Worm (Caenorhabditis elegans): ENCODE measurements around the gene H38K22.7.

The H38K22.7 gene

ce11 chrIII:4313061-4313962 lies 8.2 kb upstream of the H38K22.7 start, which contains the start of the genes evl-14 and dcn-1 (continued):
- TF ChIP-seq zag-1 (tag; optimal IDR thresholded peaks at IDR 0.05) = no peak
- TF ChIP-seq isw-1 (GFP tag; IDR thresholded peaks at IDR 0.05) = peak; percentile 48
- TF ChIP-seq hlh-17 (GFP tag; optimal IDR thresholded peaks at IDR 0.05; ENCODE audit: borderline replicate concordance) = no peak
- peak; percentile 65 for TF ChIP-seq unc-86 (tag; optimal IDR thresholded peaks at IDR 0.05)
- peak; percentile 80 to 81 for TF ChIP-seq efl-1 (optimal IDR thresholded peaks at IDR 0.05)
- TF ChIP-seq efl-1 (GFP tag; optimal IDR thresholded peaks at IDR 0.05 in 1 of 2) = peak; percentile 75 to 97
- peak; percentile 50 for TF ChIP-seq jun-1 (tag; optimal IDR thresholded peaks at IDR 0.05)
- no peak for TF ChIP-seq zip-4 (GFP tag; optimal IDR thresholded peaks at IDR 0.05)
- peak; percentile 11 for TF ChIP-seq snpc-4 (tag; optimal IDR thresholded peaks at IDR 0.05)
- TF ChIP-seq F16B12.6 (tag; optimal IDR thresholded peaks at IDR 0.05) = peak; percentile 52
- TF ChIP-seq nhr-77 (tag; optimal IDR thresholded peaks at IDR 0.05) = peak; percentile 39
- peak; percentile 64 for TF ChIP-seq nhr-90 (tag; optimal IDR thresholded peaks at IDR 0.05; ENCODE audit: poor library complexity)
- TF ChIP-seq hpl-2 (GFP tag; optimal IDR thresholded peaks at IDR 0.05) = peak; percentile 6
- peak; percentile 78 for TF ChIP-seq swsn-7 (tag; optimal IDR thresholded peaks at IDR 0.05)
- no peak for TF ChIP-seq efl-3 (GFP tag; optimal IDR thresholded peaks at IDR 0.05)
- TF ChIP-seq fkh-8 (tag; optimal IDR thresholded peaks at IDR 0.05) = peak; percentile 83
- peak; percentile 86 for TF ChIP-seq nhr-20 (tag; optimal IDR thresholded peaks at IDR 0.05)
- TF ChIP-seq aly-2 (tag; optimal IDR thresholded peaks at IDR 0.05) = peak; percentile 15
- no peak for TF ChIP-seq lin-39 (tag; optimal IDR thresholded peaks at IDR 0.05)
- peak; percentile 84 for TF ChIP-seq C16A3.4 (tag; optimal IDR thresholded peaks at IDR 0.05)
- TF ChIP-seq tbx-2 (tag; optimal IDR thresholded peaks at IDR 0.05) = peak; percentile 75
- TF ChIP-seq nhr-76 (tag; optimal IDR thresholded peaks at IDR 0.05) = no peak
- peak; percentile 68 for TF ChIP-seq lin-13 (GFP tag; optimal IDR thresholded peaks at IDR 0.05)
- TF ChIP-seq nhr-11 (tag; optimal IDR thresholded peaks at IDR 0.05) = no peak
- peak in 2 of 3 experiments; percentile 69 to 82 for TF ChIP-seq ceh-82 (tag; optimal IDR thresholded peaks at IDR 0.05)
- TF ChIP-seq C34B4.2 (tag; optimal IDR thresholded peaks at IDR 0.05) = no peak
- TF ChIP-seq fkh-4 (tag; optimal IDR thresholded peaks at IDR 0.05; ENCODE audit: borderline replicate concordance) = no peak
- peak; percentile 82 for TF ChIP-seq xbp-1 (tag; optimal IDR thresholded peaks at IDR 0.05)
- no peak for TF ChIP-seq hlh-4 (tag; optimal IDR thresholded peaks at IDR 0.05)
- peak; percentile 79 for TF ChIP-seq nhr-47 (tag; optimal IDR thresholded peaks at IDR 0.05)
- no peak for TF ChIP-seq vab-15 (tag; optimal IDR thresholded peaks at IDR 0.05)
- TF ChIP-seq irx-1 (tag; optimal IDR thresholded peaks at IDR 0.05) = no peak
- TF ChIP-seq lin-35 (GFP tag; optimal IDR thresholded peaks at IDR 0.05) = peak; percentile 73 to 87

- no peak for TF ChIP-seq ceh-63 (GFP tag; optimal IDR thresholded peaks at IDR 0.05)
- TF ChIP-seq ceh-90 (tag; optimal IDR thresholded peaks at IDR 0.05) = no peak
- TF ChIP-seq zag-1 (tag; optimal IDR thresholded peaks at IDR 0.05) = no peak
- no peak for TF ChIP-seq C16A3.4 (tag; optimal IDR thresholded peaks at IDR 0.05)
- TF ChIP-seq sup-37 (GFP tag; optimal IDR thresholded peaks at IDR 0.05) = no peak
- TF ChIP-seq fkh-10 (GFP tag; optimal IDR thresholded peaks at IDR 0.05) = no peak
- TF ChIP-seq dsc-1 (tag; optimal IDR thresholded peaks at IDR 0.05) = no peak
- no peak for TF ChIP-seq nhr-77 (tag; optimal IDR thresholded peaks at IDR 0.05)
- TF ChIP-seq mdl-1 (tag; optimal IDR thresholded peaks at IDR 0.05) = no peak
- TF ChIP-seq lin-35 (GFP tag; optimal IDR thresholded peaks at IDR 0.05) = no peak
- no peak for TF ChIP-seq xbp-1 (tag; optimal IDR thresholded peaks at IDR 0.05)
- no peak for TF ChIP-seq mep-1 (tag; optimal IDR thresholded peaks at IDR 0.05)
- TF ChIP-seq isw-1 (GFP tag; IDR thresholded peaks at IDR 0.05) = no peak
- no peak for TF ChIP-seq ztf-4 (tag; optimal IDR thresholded peaks at IDR 0.05)
- no peak for TF ChIP-seq blmp-1 (tag; optimal IDR thresholded peaks at IDR 0.05)
- TF ChIP-seq lin-15B (tag; optimal IDR thresholded peaks at IDR 0.05) = no peak
Observed at ce11 chrIII:4314502-4314901, 7.0 kb upstream of the H38K22.7 start.
